Worm (Caenorhabditis elegans) whole organism, midembryonic: Measurements from ENCODE around the gene nish-1.

Experiments used
- flt-1 ChIP-seq: fragments of 200-800 bp; sonication (Bioruptor generic); IDR thresholded peaks from 2 replicates; pipeline ENCODE4 v1.3.6; 2022; ENCODE audit warnings: missing genetic modification characterization, missing compliant biosample characterization
- tab-1 ChIP-seq: fragments of 200-800 bp; sonication (Bioruptor generic); IDR thresholded peaks from 2 replicates; pipeline ENCODE4 v1.3.6; 2022; ENCODE audit warnings: missing genetic modification characterization, missing compliant biosample characterization
- ztf-23 ChIP-seq: fragments of 200-800 bp; sonication (Bioruptor generic); IDR thresholded peaks from 2 replicates; pipeline ENCODE4 v1.3.6; 2022; ENCODE audit warnings: missing genetic modification reagents, missing genetic modification characterization, missing compliant biosample characterization
- ztf-29 ChIP-seq: fragments of 200-800 bp; sonication (Bioruptor generic); IDR thresholded peaks from 2 replicates; pipeline ENCODE4 v1.3.6; 2022; ENCODE audit warnings: missing genetic modification reagents, missing genetic modification characterization, missing compliant biosample characterization

DNA sequence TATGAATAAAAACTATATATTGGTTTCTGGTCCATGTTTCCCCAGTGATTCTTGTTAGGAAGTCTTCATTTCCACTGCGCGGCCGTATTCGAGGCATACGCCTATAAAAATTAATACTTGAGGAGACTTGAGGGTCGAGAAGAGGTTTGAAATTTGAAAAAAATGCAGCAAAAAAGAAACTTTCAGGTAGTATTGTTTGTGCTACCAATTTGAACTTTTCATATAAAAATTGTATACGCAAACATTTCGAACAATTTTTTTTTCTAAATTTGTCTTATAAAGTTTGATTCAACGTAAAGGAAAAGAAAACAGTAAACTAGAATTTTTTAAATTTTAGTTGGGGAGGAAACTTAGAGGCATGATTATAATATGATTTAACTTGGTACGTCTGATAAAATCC lies 12.3 kb upstream of the nish-1 start, which contains the start of gene T11G6.4:
- TF ChIP-seq flt-1 = no peak
- TF ChIP-seq tab-1 (GFP tag; lab: Robert Waterston, UW) = no peak
- TF ChIP-seq ztf-29 = no peak
- no peak for TF ChIP-seq ztf-23 (GFP tag; lab: Robert Waterston, UW)
